Fruit fly (Drosophila melanogaster) whole organism: ENCODE measurements around the gene Caf1-55.

Experiments
- CG8478 ChIP-seq: fragments of >200 bp; optimal IDR thresholded peaks from 2 replicates; lab custom pipeline; 2018; ENCODE audit warnings: inconsistent platforms
- Dll ChIP-seq: fragments of >200 bp; optimal IDR thresholded peaks from 2 replicates; lab custom pipeline; 2017
- EcR ChIP-seq, 2 experiments: fragments of >200 bp; optimal IDR thresholded peaks; 2 replicates each; lab custom pipeline; 2017; ENCODE audit warnings: missing biosample characterization in 2 of 2, missing genetic modification characterization in 2 of 2, missing genetic modification reagents in 2 of 2
- pan ChIP-seq: fragments of >200 bp; optimal IDR thresholded peaks from 2 replicates; lab custom pipeline; 2017
- psq ChIP-seq: fragments of >200 bp; optimal IDR thresholded peaks from 2 replicates; lab custom pipeline; 2017
- usp ChIP-seq: fragments of >200 bp; optimal IDR thresholded peaks from 2 replicates; lab custom pipeline; 2017; ENCODE audit warnings: missing biosample characterization, missing genetic modification characterization, mixed read lengths

DNA sequence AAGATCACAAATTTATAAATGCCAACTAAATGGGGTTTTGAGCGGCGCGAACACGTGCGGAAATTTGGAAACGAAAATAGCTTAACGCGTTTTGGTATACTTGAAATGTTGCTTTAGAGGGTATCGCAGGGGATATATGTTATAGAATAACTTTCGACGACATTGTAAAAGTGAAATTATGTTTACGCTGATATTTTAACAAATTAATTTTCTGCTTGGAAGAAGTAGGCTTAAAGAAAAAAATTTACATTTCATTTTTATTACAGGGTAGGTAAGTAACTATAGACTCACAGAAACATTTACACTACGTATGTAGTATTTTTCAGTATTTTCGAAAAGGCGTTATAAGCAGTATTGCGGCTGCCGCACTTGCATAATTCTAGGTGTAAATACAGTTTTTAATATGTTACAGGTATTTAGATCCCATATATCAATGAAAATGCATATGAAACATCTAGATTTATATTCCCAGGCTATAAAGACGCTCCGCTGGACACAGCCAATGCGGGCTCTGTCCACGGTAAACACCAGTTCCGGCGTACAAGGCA, 4.0 kb downstream of the Caf1-55 start, which contains the start of the genes Art3 and mRpS10:
- no peak for TF ChIP-seq CG8478
- no peak for TF ChIP-seq psq (lab: Kevin White, UChicago)
- TF ChIP-seq pan (lab: Kevin White, UChicago): peak; percentile 98
- no peak for TF ChIP-seq usp (GFP tag; lab: Kevin White, UChicago)
- TF ChIP-seq Dll (lab: Kevin White, UChicago): no peak
- TF ChIP-seq EcR (GFP tag; optimal IDR thresholded peaks at IDR 0.05; lab: Kevin White, UChicago): no peak
